Fruit fly (Drosophila melanogaster): ENCODE results near the gene v.

dm6 chrX:10959912-10960311, 36.1 kb downstream of the v start:
- no peak for TF ChIP-seq Snoo (tag; optimal IDR thresholded peaks at IDR 0.05)
- no peak for TF ChIP-seq CG17806 (tag; optimal IDR thresholded peaks at IDR 0.05)
- TF ChIP-seq CG34367 (tag; optimal IDR thresholded peaks at IDR 0.05): no peak
- peak; percentile 10 for TF ChIP-seq Pif1A (GFP tag; optimal IDR thresholded peaks at IDR 0.05)
- no peak for TF ChIP-seq EcR (GFP tag; optimal IDR thresholded peaks at IDR 0.05)
- TF ChIP-seq CG15710 (tag; optimal IDR thresholded peaks at IDR 0.05): no peak

All from whole organism, pupa.